Worm (Caenorhabditis elegans): ENCODE data around the gene T10F2.2.

DNA sequence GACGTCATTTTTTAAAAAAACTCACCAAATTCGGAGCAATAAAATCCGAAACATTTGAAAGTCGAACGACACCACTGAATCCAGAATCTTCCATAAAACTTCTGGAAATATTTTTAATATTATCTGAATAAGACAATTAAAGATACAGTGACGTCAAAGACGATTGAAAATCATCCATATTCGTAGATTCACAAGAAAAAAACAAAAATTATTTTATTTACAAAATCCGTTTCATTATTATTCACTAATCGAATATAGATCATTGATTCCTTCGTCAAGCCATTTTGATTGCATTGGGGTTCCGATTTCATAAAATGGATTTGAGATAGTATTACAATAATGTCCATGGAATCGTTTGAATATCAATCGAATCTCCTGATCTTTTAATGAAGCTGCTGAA, 6.4 kb downstream of the T10F2.2 start, which contains the start of gene oxy-4:
- TF ChIP-seq ceh-16 (tag; optimal IDR thresholded peaks at IDR 0.05): no peak
- TF ChIP-seq unc-62 (GFP tag; optimal IDR thresholded peaks at IDR 0.05): no peak
- TF ChIP-seq ama-1 (optimal IDR thresholded peaks at IDR 0.05): no peak
- TF ChIP-seq blmp-1 (tag; optimal IDR thresholded peaks at IDR 0.05; ENCODE audit: insufficient read depth): no peak

All from whole organism, L2 larva.